Fruit fly (Drosophila melanogaster) whole organism, embryonic: ENCODE measurements around the gene Mgat4b.
A peak's percentile ranks its signal among the peaks of the same experiment; 100 is the strongest.

ENCODE experiments used
- Aef1 ChIP-seq: fragments of 200-800 bp; sonication (Bioruptor generic); IDR thresholded peaks from 3 replicates; pipeline ENCODE4 v1.3.6; 2022; ENCODE audit warnings: missing biosample characterization, missing genetic modification characterization
- Antp ChIP-seq: fragments of 200-800 bp; sonication (Bioruptor generic); optimal IDR thresholded peaks from 3 replicates; lab custom pipeline; 2016; ENCODE audit warnings: missing biosample characterization, missing genetic modification characterization
- Atf3 ChIP-seq: fragments of 200-800 bp; sonication (Bioruptor generic); optimal IDR thresholded peaks from 3 replicates; lab custom pipeline; 2016; ENCODE audit warnings: missing biosample characterization, missing genetic modification characterization
- Bgb ChIP-seq: fragments of 200-800 bp; sonication (Bioruptor generic); IDR thresholded peaks from 2 replicates; pipeline ENCODE4 v1.3.6; 2022; ENCODE audit warnings: missing biosample characterization, missing genetic modification characterization; ENCODE audit not compliant: partially characterized antibody
- CG10267 ChIP-seq: fragments of 200-800 bp; sonication (Bioruptor generic); optimal IDR thresholded peaks from 2 replicates; lab custom pipeline; 2018; ENCODE audit warnings: missing biosample characterization, mild to moderate bottlenecking, missing genetic modification characterization, moderate library complexity
- CG11456 ChIP-seq: fragments of 200-800 bp; sonication (Bioruptor generic); IDR thresholded peaks from 3 replicates; pipeline ENCODE4 v1.3.6; 2022; ENCODE audit warnings: missing biosample characterization, missing genetic modification characterization
- CG14710 ChIP-seq: fragments of 200-800 bp; sonication (Bioruptor generic); optimal IDR thresholded peaks from 3 replicates; lab custom pipeline; 2019; ENCODE audit warnings: missing biosample characterization, mild to moderate bottlenecking, missing genetic modification characterization, moderate library complexity
- CG15696 ChIP-seq: fragments of 200-800 bp; sonication (Bioruptor generic); optimal IDR thresholded peaks from 2 replicates; lab custom pipeline; 2019; ENCODE audit warnings: missing biosample characterization, mild to moderate bottlenecking, missing genetic modification characterization, moderate library complexity
- CG16813 ChIP-seq: fragments of 200-800 bp; sonication (Bioruptor generic); IDR thresholded peaks from 3 replicates; pipeline ENCODE4 v1.3.6; 2022; ENCODE audit warnings: missing biosample characterization, missing genetic modification characterization; ENCODE audit not compliant: partially characterized antibody
- CG17359 ChIP-seq: fragments of 200-800 bp; sonication (Bioruptor generic); optimal IDR thresholded peaks from 3 replicates; lab custom pipeline; 2018; ENCODE audit warnings: missing biosample characterization, mild to moderate bottlenecking, missing genetic modification characterization, moderate library complexity
- CG18619 ChIP-seq: fragments of 200-800 bp; sonication (Bioruptor generic); optimal IDR thresholded peaks from 3 replicates; lab custom pipeline; 2017; ENCODE audit warnings: missing biosample characterization, mild to moderate bottlenecking, missing genetic modification characterization
- CG2712 ChIP-seq: fragments of 200-800 bp; optimal IDR thresholded peaks from 3 replicates; lab custom pipeline; 2019; ENCODE audit warnings: missing biosample characterization, mild to moderate bottlenecking, missing genetic modification characterization, moderate library complexity
- CG3726 ChIP-seq: fragments of 200-800 bp; sonication (Bioruptor generic); IDR thresholded peaks from 3 replicates; pipeline ENCODE4, ENCODE4 v1.3.6; 2022; ENCODE audit warnings: missing biosample characterization, missing genetic modification characterization
- CG4328 ChIP-seq: fragments of 200-800 bp; sonication (Bioruptor generic); optimal IDR thresholded peaks from 3 replicates; lab custom pipeline; 2017; ENCODE audit warnings: missing biosample characterization, missing genetic modification reagents, missing genetic modification characterization
- CG7928 ChIP-seq: fragments of 200-800 bp; sonication (Bioruptor generic); optimal IDR thresholded peaks from 2 replicates; lab custom pipeline; 2017; ENCODE audit warnings: missing biosample characterization, mild to moderate bottlenecking, missing genetic modification characterization
- CG7987 ChIP-seq: fragments of 200-800 bp; sonication (Bioruptor generic); optimal IDR thresholded peaks from 2 replicates; lab custom pipeline; 2018; ENCODE audit warnings: missing biosample characterization, mild to moderate bottlenecking, missing genetic modification characterization, moderate library complexity
- CG8924 ChIP-seq: fragments of 200-800 bp; optimal IDR thresholded peaks from 3 replicates; lab custom pipeline; 2019; ENCODE audit warnings: missing biosample characterization, mild to moderate bottlenecking, missing genetic modification characterization, moderate library complexity
- Camta ChIP-seq: fragments of 200-800 bp; sonication (Bioruptor generic); optimal IDR thresholded peaks from 2 replicates; lab custom pipeline; 2016; ENCODE audit warnings: missing biosample characterization, missing genetic modification characterization
- D19A ChIP-seq: fragments of 200-800 bp; optimal IDR thresholded peaks from 3 replicates; lab custom pipeline; 2019; ENCODE audit warnings: missing biosample characterization, mild to moderate bottlenecking, missing genetic modification characterization, moderate library complexity
- Dad ChIP-seq: fragments of 200-800 bp; sonication (Bioruptor generic); optimal IDR thresholded peaks from 3 replicates; lab custom pipeline; 2016; ENCODE audit warnings: missing biosample characterization, missing genetic modification characterization
- Dp ChIP-seq: fragments of 200-800 bp; sonication (Bioruptor generic); optimal IDR thresholded peaks from 2 replicates; lab custom pipeline; 2018; ENCODE audit warnings: missing biosample characterization, mild to moderate bottlenecking, missing genetic modification characterization, moderate library complexity
- ERR ChIP-seq: fragments of 200-800 bp; sonication (Bioruptor generic); optimal IDR thresholded peaks from 2 replicates; lab custom pipeline; 2016; ENCODE audit warnings: missing biosample characterization, missing genetic modification characterization
- Fer1 ChIP-seq: fragments of 200-800 bp; sonication (Bioruptor generic); optimal IDR thresholded peaks from 2 replicates; lab custom pipeline; 2017; ENCODE audit warnings: missing biosample characterization, mild to moderate bottlenecking, missing genetic modification characterization
- HHEX ChIP-seq: fragments of 200-800 bp; sonication (Bioruptor generic); optimal IDR thresholded peaks from 3 replicates; lab custom pipeline; 2017; ENCODE audit warnings: missing biosample characterization, mild to moderate bottlenecking, missing genetic modification characterization, missing genetic modification reagents
- Jarid2 ChIP-seq: fragments of 200-800 bp; sonication (Bioruptor generic); optimal IDR thresholded peaks from 3 replicates; lab custom pipeline; 2017; ENCODE audit warnings: mild to moderate bottlenecking, missing biosample characterization, missing genetic modification reagents, missing genetic modification characterization
- Lhr ChIP-seq: fragments of 200-800 bp; sonication (Bioruptor generic); optimal IDR thresholded peaks from 3 replicates; lab custom pipeline; 2017; ENCODE audit warnings: mild to moderate bottlenecking, missing biosample characterization, missing genetic modification reagents, missing genetic modification characterization
- Lim3 ChIP-seq: fragments of 200-800 bp; sonication (Bioruptor generic); IDR thresholded peaks from 2 replicates; pipeline ENCODE4 v1.3.6; 2022; ENCODE audit warnings: missing biosample characterization, missing genetic modification characterization
- Max ChIP-seq: fragments of 200-800 bp; sonication (Bioruptor generic); optimal IDR thresholded peaks from 2 replicates; lab custom pipeline; 2016; ENCODE audit warnings: missing biosample characterization, mild to moderate bottlenecking, missing genetic modification characterization
- Nf-YB ChIP-seq: fragments of 200-800 bp; sonication (Bioruptor generic); optimal IDR thresholded peaks from 3 replicates; lab custom pipeline; 2019; ENCODE audit warnings: missing biosample characterization, mild to moderate bottlenecking, missing genetic modification characterization, moderate library complexity
- Scr ChIP-seq: fragments of 200-800 bp; sonication (Bioruptor generic); IDR thresholded peaks from 2 replicates; pipeline ENCODE4 v1.3.6; 2022; ENCODE audit warnings: missing biosample characterization, missing genetic modification characterization; ENCODE audit not compliant: partially characterized antibody
- Side ChIP-seq: fragments of 200-800 bp; sonication (Bioruptor generic); optimal IDR thresholded peaks from 2 replicates; lab custom pipeline; 2016; ENCODE audit warnings: missing biosample characterization, missing genetic modification characterization
- abd-A ChIP-seq: fragments of 200-800 bp; sonication (Bioruptor generic); optimal IDR thresholded peaks from 3 replicates; lab custom pipeline; 2019; ENCODE audit warnings: missing biosample characterization, mild to moderate bottlenecking, missing genetic modification characterization, moderate library complexity
- ap ChIP-seq: fragments of 200-800 bp; sonication (Bioruptor generic); IDR thresholded peaks from 2 replicates; pipeline ENCODE4 v1.3.6; 2022; ENCODE audit warnings: missing biosample characterization, missing genetic modification characterization
- ara ChIP-seq: fragments of 200-800 bp; sonication (Bioruptor generic); IDR thresholded peaks from 2 replicates; pipeline ENCODE4 v1.3.6; 2022; ENCODE audit warnings: missing biosample characterization, missing genetic modification characterization
- bsh ChIP-seq, 2 experiments: fragments of 200-800 bp; sonication (Bioruptor generic); optimal IDR thresholded peaks; 2 replicates each; lab custom pipeline; 2017 to 2018; ENCODE audit warnings: mild to moderate bottlenecking in 2 of 2, missing biosample characterization in 2 of 2, missing genetic modification characterization in 2 of 2, moderate library complexity in 1 of 2
- chn ChIP-seq: fragments of 200-800 bp; sonication (Bioruptor generic); optimal IDR thresholded peaks from 2 replicates; lab custom pipeline; 2016; ENCODE audit warnings: missing biosample characterization, missing genetic modification characterization
- croc ChIP-seq: fragments of 200-800 bp; sonication (Bioruptor generic); conservative IDR thresholded peaks from 3 replicates; pipeline ENCODE4 v1.3.6; 2022; ENCODE audit warnings: missing biosample characterization, missing genetic modification characterization
- emc ChIP-seq: fragments of 200-800 bp; sonication (Bioruptor generic); optimal IDR thresholded peaks from 2 replicates; lab custom pipeline; 2016; ENCODE audit warnings: missing biosample characterization, missing genetic modification characterization
- esg ChIP-seq: fragments of 200-800 bp; sonication (Bioruptor generic); conservative IDR thresholded peaks from 2 replicates; pipeline ENCODE4 v1.3.6; 2022; ENCODE audit warnings: missing biosample characterization, missing genetic modification characterization
- fd3F ChIP-seq: fragments of 200-800 bp; sonication (Bioruptor generic); optimal IDR thresholded peaks from 2 replicates; lab custom pipeline; 2018; ENCODE audit warnings: missing biosample characterization, mild to moderate bottlenecking, missing genetic modification characterization, moderate library complexity
- gcm ChIP-seq: fragments of 200-800 bp; sonication (Bioruptor generic); optimal IDR thresholded peaks from 2 replicates; lab custom pipeline; 2019; ENCODE audit warnings: missing biosample characterization, mild to moderate bottlenecking, missing genetic modification characterization, moderate library complexity
- jumu ChIP-seq: fragments of 200-800 bp; sonication (Bioruptor generic); optimal IDR thresholded peaks from 3 replicates; lab custom pipeline; 2016; ENCODE audit warnings: missing biosample characterization, missing genetic modification characterization
- lola ChIP-seq, 3 experiments: fragments of >200 bp in 2 of 3; fragments of 200-800 bp in 1 of 3; sonication (Bioruptor generic) in 1 of 3; optimal IDR thresholded peaks; 2 replicates each; lab custom pipeline; 2017 to 2019; ENCODE audit warnings: missing biosample characterization in 3 of 3, missing genetic modification characterization in 3 of 3, mild to moderate bottlenecking in 1 of 3, moderate library complexity in 1 of 3
- pita ChIP-seq: fragments of 200-800 bp; sonication (Bioruptor generic); optimal IDR thresholded peaks from 2 replicates; lab custom pipeline; 2017; ENCODE audit warnings: missing biosample characterization, mild to moderate bottlenecking, missing genetic modification characterization
- so ChIP-seq: fragments of 200-800 bp; sonication (Bioruptor generic); IDR thresholded peaks from 3 replicates; pipeline ENCODE4 v1.3.6; 2022; ENCODE audit warnings: missing biosample characterization, missing genetic modification characterization
- ttk ChIP-seq: fragments of 200-800 bp; sonication (Bioruptor generic); IDR thresholded peaks from 2 replicates; pipeline ENCODE4 v2.1.2; 2022; ENCODE audit warnings: missing biosample characterization, missing genetic modification characterization
- unpg ChIP-seq: fragments of 200-800 bp; sonication (Bioruptor generic); optimal IDR thresholded peaks from 3 replicates; lab custom pipeline; 2018; ENCODE audit warnings: missing biosample characterization, mild to moderate bottlenecking, missing genetic modification characterization, moderate library complexity

Mgat4b gene

dm6 chr3L:14781082-14781862 is 12.2 kb upstream of the Mgat4b start (continued):
- TF ChIP-seq Nf-YB (GFP tag; lab: Kevin White, UChicago) (peak; percentile 52), pita (GFP tag; lab: Kevin White, UChicago) (no peak), lola (GFP tag; optimal IDR thresholded peaks at IDR 0.05; lab: Kevin White, UChicago) (peak in 1 of 3 experiments; percentile 67), emc (GFP tag; lab: Kevin White, UChicago) (no peak), Lim3 (GFP tag; lab: Robert Waterston, UW) (no peak), Aef1 (GFP tag; lab: Robert Waterston, UW) (no peak; the same call in 2 of the 3 replicates), Lhr (GFP tag; lab: Kevin White, UChicago) (peak; percentile 5), D19A (peak; percentile 60), CG18619 (GFP tag; lab: Kevin White, UChicago) (peak; percentile 62), CG14710 (tag; lab: Kevin White, UChicago) (peak; percentile 76), CG4328 (GFP tag; lab: Kevin White, UChicago) (peak; percentile 81), unpg (GFP tag; lab: Kevin White, UChicago) (peak; percentile 48), Antp (GFP tag; lab: Kevin White, UChicago) (peak; percentile 30), Max (GFP tag; lab: Kevin White, UChicago) (peak; percentile 46), croc (peak; percentile 14; the same call in 1 of the 3 replicates), fd3F (GFP tag; lab: Kevin White, UChicago) (peak; percentile 14), CG7928 (GFP tag; lab: Kevin White, UChicago) (no peak), CG10267 (tag; lab: Kevin White, UChicago) (peak; percentile 54), CG7987 (GFP tag; lab: Kevin White, UChicago) (peak; percentile 98), bsh (GFP tag; optimal IDR thresholded peaks at IDR 0.05; lab: Kevin White, UChicago) (peak; percentile 61 to 62), CG15696 (tag; lab: Kevin White, UChicago) (peak; percentile 66), ttk (GFP tag; lab: Robert Waterston, UW) (peak; percentile 40), Atf3 (GFP tag; lab: Kevin White, UChicago) (peak; percentile 28), Dad (GFP tag; lab: Kevin White, UChicago) (no peak), CG17359 (tag; lab: Kevin White, UChicago) (peak; percentile 69), Scr (GFP tag; lab: Robert Waterston, UW) (peak; percentile 14; the same call in 1 of the 2 replicates), ap (no peak), Camta (peak; percentile 50), gcm (GFP tag; lab: Kevin White, UChicago) (peak; percentile 72), CG2712 (tag; lab: Kevin White, UChicago) (peak; percentile 72), ara (GFP tag; lab: Robert Waterston, UW) (peak; percentile 53; the same call in 1 of the 2 replicates), CG3726 (no peak), Fer1 (GFP tag; lab: Kevin White, UChicago) (peak; percentile 77), Jarid2 (GFP tag; lab: Kevin White, UChicago) (peak; percentile 33), jumu (no peak), CG16813 (no peak), Dp (no peak), so (GFP tag; lab: Robert Waterston, UW) (peak; percentile 50; the same call in 1 of the 3 replicates), CG8924 (peak; percentile 77), CG11456 (GFP tag; lab: Robert Waterston, UW) (0 out of 3 replicates have a peak, but pooled peaks have one; percentile 20), ERR (GFP tag; lab: Kevin White, UChicago) (peak; percentile 30), Side (GFP tag; lab: Kevin White, UChicago) (peak; percentile 86), Bgb (GFP tag; lab: Robert Waterston, UW) (peak; percentile 24; the same call in 1 of the 2 replicates), chn (GFP tag; lab: Kevin White, UChicago) (no peak), abd-A (tag; lab: Kevin White, UChicago) (peak; percentile 98), esg (GFP tag; lab: Robert Waterston, UW) (no peak; the same call in 1 of the 2 replicates), HHEX (GFP tag; lab: Kevin White, UChicago) (peak; percentile 65)
